Fruit fly (Drosophila melanogaster) whole organism, wandering third instar larva: ENCODE measurements around the gene CG45413.

Experiments
- Hr83 ChIP-seq: fragments of 200-300 bp; sonication (Bioruptor generic); optimal IDR thresholded peaks from 2 replicates; lab custom pipeline; 2016; ENCODE audit warnings: missing biosample characterization, mild to moderate bottlenecking, missing genetic modification characterization, moderate library complexity; ENCODE audit not compliant: poor library complexity, severe bottlenecking
- Vsx2 ChIP-seq: fragments of 200-300, 225-300 bp; sonication (Bioruptor generic); optimal IDR thresholded peaks from 2 replicates; lab custom pipeline; 2018; ENCODE audit warnings: missing biosample characterization, missing genetic modification characterization; ENCODE audit not compliant: partially characterized antibody
- brk ChIP-seq: fragments of 200-800 bp; sonication (Bioruptor generic); optimal IDR thresholded peaks from 2 replicates; lab custom pipeline; 2016; ENCODE audit warnings: missing biosample characterization, mild to moderate bottlenecking, missing genetic modification characterization
- foxo ChIP-seq, 2 experiments: fragments of 200-800 bp; sonication (Bioruptor generic); optimal IDR thresholded peaks; 2 replicates in 1 of 2; 3 replicates in 1 of 2; lab custom pipeline; 2016 to 2017; ENCODE audit warnings: missing biosample characterization in 2 of 2, missing genetic modification characterization in 2 of 2
- fru ChIP-seq: fragments of 200-800 bp; sonication (Bioruptor generic); optimal IDR thresholded peaks from 3 replicates; lab custom pipeline; 2016; ENCODE audit warnings: missing biosample characterization, mild to moderate bottlenecking, missing genetic modification characterization
- rgr ChIP-seq: fragments of 200-800 bp; sonication (Bioruptor generic); optimal IDR thresholded peaks from 3 replicates; lab custom pipeline; 2016; ENCODE audit warnings: missing biosample characterization, mild to moderate bottlenecking, missing genetic modification characterization

DNA sequence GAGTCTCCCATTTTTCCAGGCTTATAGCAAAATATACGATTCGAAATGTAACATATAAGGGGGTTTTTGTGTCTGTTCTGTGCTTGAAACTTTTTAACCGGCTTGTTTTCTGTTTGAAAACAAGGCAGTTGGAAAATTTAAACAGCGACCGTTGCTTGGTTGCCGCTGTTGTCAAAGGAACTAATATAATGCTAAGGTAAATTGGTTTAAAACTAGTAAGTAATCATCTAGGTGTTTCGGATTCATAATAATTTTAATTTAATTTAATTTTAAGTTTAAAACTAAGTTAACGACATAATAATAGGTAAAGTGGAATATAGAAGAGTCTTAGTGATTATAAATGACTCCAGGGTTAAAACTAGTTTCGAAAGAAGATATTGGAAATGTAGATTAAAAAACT, 36.0 kb upstream of the CG45413 start, which contains the start of gene CG10064:
- TF ChIP-seq rgr (GFP tag; lab: Kevin White, UChicago) (no peak), foxo (GFP tag; optimal IDR thresholded peaks at IDR 0.05; lab: Kevin White, UChicago) (no peak), Hr83 (GFP tag; lab: Kevin White, UChicago) (no peak), Vsx2 (GFP tag; lab: Kevin White, UChicago) (no peak), brk (GFP tag; lab: Kevin White, UChicago) (no peak), fru (GFP tag; lab: Kevin White, UChicago) (no peak)
